Fruit fly (Drosophila melanogaster) whole organism, prepupa: ENCODE measurements around the gene CG8765.

ENCODE experiments used
- Blimp-1 ChIP-seq: fragments of 200-800 bp; sonication (Bioruptor generic); optimal IDR thresholded peaks from 3 replicates; lab custom pipeline; 2017; ENCODE audit warnings: missing biosample characterization, missing genetic modification characterization, mild to moderate bottlenecking, moderate library complexity, missing genetic modification reagents
- CG11762 ChIP-seq: fragments of 200-800 bp; sonication (Bioruptor generic); optimal IDR thresholded peaks from 3 replicates; lab custom pipeline; 2016; ENCODE audit warnings: missing biosample characterization, missing genetic modification characterization; ENCODE audit not compliant: insufficient read depth
- CG11902 ChIP-seq: fragments of 200-800 bp; sonication (Bioruptor generic); optimal IDR thresholded peaks from 3 replicates; lab custom pipeline; 2016; ENCODE audit warnings: missing biosample characterization, missing genetic modification characterization
- CG15336 ChIP-seq: fragments of 200-800 bp; sonication (Bioruptor generic); IDR thresholded peaks from 2 replicates; pipeline ENCODE4 v1.3.6; 2022; ENCODE audit warnings: missing biosample characterization, missing genetic modification characterization
- CG1621 ChIP-seq: fragments of 200-800 bp; sonication (Bioruptor generic); optimal IDR thresholded peaks from 3 replicates; lab custom pipeline; 2018; ENCODE audit warnings: missing biosample characterization, mild to moderate bottlenecking, missing genetic modification characterization
- CG16779 ChIP-seq: fragments of 200-800 bp; sonication (Bioruptor generic); optimal IDR thresholded peaks from 3 replicates; lab custom pipeline; 2017; ENCODE audit warnings: missing biosample characterization, mild to moderate bottlenecking, missing genetic modification characterization
- CG32006 ChIP-seq: fragments of 200-800 bp; sonication (Bioruptor generic); optimal IDR thresholded peaks from 3 replicates; lab custom pipeline; 2017; ENCODE audit warnings: missing biosample characterization, mild to moderate bottlenecking, missing genetic modification characterization
- CG34406 ChIP-seq: fragments of 200-800 bp; sonication (Bioruptor generic); optimal IDR thresholded peaks from 3 replicates; lab custom pipeline; 2016; ENCODE audit warnings: missing biosample characterization, missing genetic modification characterization
- CG6163 ChIP-seq: fragments of 200-800 bp; sonication (Bioruptor generic); IDR thresholded peaks from 3 replicates; pipeline ENCODE4 v1.3.6; 2022; ENCODE audit warnings: missing biosample characterization, missing genetic modification characterization
- CG6808 ChIP-seq: fragments of 200-800 bp; sonication (Bioruptor generic); optimal IDR thresholded peaks from 3 replicates; lab custom pipeline; 2017; ENCODE audit warnings: missing biosample characterization, missing genetic modification characterization, mild to moderate bottlenecking, moderate library complexity, missing genetic modification reagents
- CG6854 ChIP-seq: fragments of 200-800 bp; sonication (Bioruptor generic); optimal IDR thresholded peaks from 2 replicates; lab custom pipeline; 2017; ENCODE audit warnings: missing biosample characterization, mild to moderate bottlenecking, missing genetic modification characterization
- CG8119 ChIP-seq: fragments of 200-800 bp; sonication (Bioruptor generic); IDR thresholded peaks from 3 replicates; pipeline ENCODE4 v1.3.6; 2022; ENCODE audit warnings: missing biosample characterization, missing genetic modification characterization
- CG8319 ChIP-seq: fragments of 200-800 bp; sonication (Bioruptor generic); optimal IDR thresholded peaks from 3 replicates; lab custom pipeline; 2016; ENCODE audit warnings: missing biosample characterization, missing genetic modification characterization
- CG8632 ChIP-seq: fragments of 200-800 bp; sonication (Bioruptor generic); optimal IDR thresholded peaks from 3 replicates; lab custom pipeline; 2016; ENCODE audit warnings: missing biosample characterization, missing genetic modification characterization
- CG9139 ChIP-seq: fragments of 200-800 bp; sonication (Bioruptor generic); optimal IDR thresholded peaks from 3 replicates; lab custom pipeline; 2017; ENCODE audit warnings: missing biosample characterization, mild to moderate bottlenecking, missing genetic modification characterization
- Eip75B ChIP-seq: fragments of 200-800 bp; sonication (Bioruptor generic); optimal IDR thresholded peaks from 3 replicates; lab custom pipeline; 2016; ENCODE audit warnings: missing biosample characterization, missing genetic modification characterization
- Eip78C ChIP-seq: fragments of 200-800 bp; sonication (Bioruptor generic); peaks from one replicate; lab custom pipeline; 2016; ENCODE audit warnings: missing biosample characterization, missing genetic modification characterization
- Eip93F ChIP-seq: fragments of 200-800 bp; sonication (Bioruptor generic); optimal IDR thresholded peaks from 2 replicates; lab custom pipeline; 2016; ENCODE audit warnings: missing biosample characterization, mild to moderate bottlenecking, missing genetic modification characterization
- Hr39 ChIP-seq: fragments of 200-800 bp; sonication (Bioruptor generic); optimal IDR thresholded peaks from 2 replicates; lab custom pipeline; 2016; ENCODE audit warnings: missing biosample characterization, missing genetic modification characterization
- Lpt ChIP-seq: fragments of 200-800 bp; sonication (Bioruptor generic); optimal IDR thresholded peaks from 3 replicates; lab custom pipeline; 2016; ENCODE audit warnings: missing biosample characterization, missing genetic modification characterization
- Met ChIP-seq: fragments of 200-800 bp; sonication (Bioruptor generic); optimal IDR thresholded peaks from 3 replicates; lab custom pipeline; 2016; ENCODE audit warnings: missing biosample characterization, missing genetic modification characterization
- OdsH ChIP-seq: fragments of 200-800 bp; sonication (Bioruptor generic); optimal IDR thresholded peaks from 3 replicates; lab custom pipeline; 2016; ENCODE audit warnings: missing biosample characterization, missing genetic modification characterization
- Smox ChIP-seq: fragments of 200-800 bp; sonication (Bioruptor generic); optimal IDR thresholded peaks from 3 replicates; lab custom pipeline; 2016; ENCODE audit warnings: missing biosample characterization, missing genetic modification characterization
- dsx ChIP-seq: fragments of 200-800 bp; optimal IDR thresholded peaks from 3 replicates; lab custom pipeline; 2019; ENCODE audit warnings: missing biosample characterization, mild to moderate bottlenecking, missing genetic modification characterization, moderate library complexity; ENCODE audit not compliant: poor library complexity, severe bottlenecking
- eg ChIP-seq: fragments of 200-800 bp; sonication (Bioruptor generic); IDR thresholded peaks from 3 replicates; pipeline ENCODE4 v1.3.6; 2022; ENCODE audit warnings: missing biosample characterization, missing genetic modification characterization
- fd59A ChIP-seq: fragments of 200-800 bp; sonication (Bioruptor generic); optimal IDR thresholded peaks from 2 replicates; lab custom pipeline; 2017; ENCODE audit warnings: missing biosample characterization, mild to moderate bottlenecking, missing genetic modification characterization, missing genetic modification reagents
- fd85E ChIP-seq: fragments of 200-800 bp; sonication (Bioruptor generic); optimal IDR thresholded peaks from 3 replicates; lab custom pipeline; 2016; ENCODE audit warnings: missing biosample characterization, missing genetic modification characterization
- fkh ChIP-seq: fragments of 200-800 bp; sonication (Bioruptor generic); optimal IDR thresholded peaks from 3 replicates; lab custom pipeline; 2017; ENCODE audit warnings: missing biosample characterization, mild to moderate bottlenecking, missing genetic modification characterization, moderate library complexity
- lz ChIP-seq: fragments of 200-800 bp; sonication (Bioruptor generic); optimal IDR thresholded peaks from 3 replicates; lab custom pipeline; 2016; ENCODE audit warnings: missing biosample characterization, missing genetic modification characterization
- pdm3 ChIP-seq: fragments of 200-800 bp; sonication (Bioruptor generic); optimal IDR thresholded peaks from 3 replicates; lab custom pipeline; 2016; ENCODE audit warnings: missing biosample characterization, missing genetic modification characterization
- spab ChIP-seq: fragments of 200-800 bp; sonication (Bioruptor generic); optimal IDR thresholded peaks from 2 replicates; lab custom pipeline; 2017; ENCODE audit warnings: missing biosample characterization, mild to moderate bottlenecking, missing genetic modification characterization, missing genetic modification reagents
- ss ChIP-seq, 2 experiments: fragments of 200-800 bp; sonication (Bioruptor generic); optimal IDR thresholded peaks; 2 replicates in 1 of 2; 3 replicates in 1 of 2; lab custom pipeline; 2017 to 2018; ENCODE audit warnings: mild to moderate bottlenecking in 2 of 2, missing biosample characterization in 2 of 2, missing genetic modification characterization in 2 of 2, moderate library complexity in 1 of 2
- topi ChIP-seq: fragments of 200-800 bp; sonication (Bioruptor generic); optimal IDR thresholded peaks from 3 replicates; lab custom pipeline; 2016; ENCODE audit warnings: missing biosample characterization, missing genetic modification characterization
- vri ChIP-seq: fragments of 200-800 bp; sonication (Bioruptor generic); optimal IDR thresholded peaks from 3 replicates; lab custom pipeline; 2016; ENCODE audit warnings: missing biosample characterization, mild to moderate bottlenecking, missing genetic modification characterization

CG8765 gene

dm6 chr3L:19696073-19696960 is 9.2 kb upstream of the CG8765 start (continued):
- TF ChIP-seq Eip93F (no peak), Lpt (GFP tag; lab: Kevin White, UChicago) (no peak), CG11902 (no peak), topi (GFP tag; lab: Kevin White, UChicago) (peak; percentile 65), CG8632 (peak; percentile 48), dsx (GFP tag; lab: Kevin White, UChicago) (peak; percentile 3), CG8319 (GFP tag; lab: Kevin White, UChicago) (peak; percentile 25), CG11762 (GFP tag; lab: Kevin White, UChicago) (peak; percentile 32), CG32006 (GFP tag; lab: Kevin White, UChicago) (peak; percentile 29)

DNA sequence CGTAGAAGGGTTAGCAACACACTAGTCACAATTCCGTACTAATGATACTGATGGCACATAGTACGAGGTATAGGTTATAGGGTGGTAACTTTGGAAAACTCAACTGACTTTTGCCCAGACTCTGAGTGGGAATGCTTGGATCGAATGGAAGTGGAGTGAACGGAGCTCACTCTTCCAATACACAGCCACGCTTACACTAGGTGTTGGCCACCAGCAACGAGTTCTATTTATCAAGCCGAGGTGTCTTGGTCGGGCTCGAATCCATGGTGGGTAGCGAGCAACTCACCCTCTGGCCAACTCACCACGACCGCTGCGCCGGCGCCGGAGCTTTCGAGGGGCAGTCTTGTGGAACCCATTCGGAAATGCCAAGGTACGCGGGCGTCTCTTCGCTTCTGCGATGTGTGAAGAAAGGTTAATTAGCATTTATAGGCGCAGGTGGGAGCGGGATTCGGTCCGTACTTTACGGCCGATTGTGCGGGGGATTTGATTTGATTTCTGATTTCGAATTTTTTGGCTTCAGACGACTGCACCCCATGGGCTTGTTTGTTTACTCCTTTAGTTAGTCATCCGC is 8.0 kb upstream of the CG8765 start, which contains the start of gene verm:
TSS of gene verm (minus strand) at position 204 of the 571 bp plus-strand sequence.
- no peak for TF ChIP-seq ss (GFP tag; optimal IDR thresholded peaks at IDR 0.05; lab: Kevin White, UChicago)
- TF ChIP-seq Eip78C = peak; percentile 36
- TF ChIP-seq CG1621 = peak; percentile 26
- peak; percentile 24 for TF ChIP-seq vri (GFP tag; lab: Kevin White, UChicago)
- TF ChIP-seq fd85E (GFP tag; lab: Kevin White, UChicago) = no peak
- TF ChIP-seq CG34406 (GFP tag; lab: Kevin White, UChicago) = no peak
- TF ChIP-seq CG15336 (GFP tag; lab: Robert Waterston, UW) = 0 out of 2 replicates have a peak, but pooled peaks have one; percentile 17
- TF ChIP-seq CG32006 (GFP tag; lab: Kevin White, UChicago) = no peak
- no peak for TF ChIP-seq CG8632
- TF ChIP-seq Hr39 (GFP tag; lab: Kevin White, UChicago) = no peak
- 0 out of 3 replicates have a peak, but pooled peaks have one; percentile 27 for TF ChIP-seq eg (GFP tag; lab: Robert Waterston, UW)
- 0 out of 3 replicates have a peak, but pooled peaks have one; percentile 14 for TF ChIP-seq CG6163 (GFP tag; lab: Robert Waterston, UW)
- TF ChIP-seq Smox (GFP tag; lab: Kevin White, UChicago) = no peak
- TF ChIP-seq fkh (GFP tag; lab: Kevin White, UChicago) = no peak
- no peak for TF ChIP-seq OdsH
- TF ChIP-seq pdm3 (GFP tag; lab: Kevin White, UChicago) = no peak
- TF ChIP-seq lz (GFP tag; lab: Kevin White, UChicago) = no peak
- TF ChIP-seq spab (GFP tag; lab: Kevin White, UChicago) = no peak

dm6 chr3L:19694156-19694643 is 7.0 kb upstream of the CG8765 start:
- TF ChIP-seq CG15336 (GFP tag; lab: Robert Waterston, UW) = peak; percentile 30; the same call in 1 of the 2 replicates
- TF ChIP-seq vri (GFP tag; lab: Kevin White, UChicago) = peak; percentile 86
- no peak for TF ChIP-seq CG8632
- TF ChIP-seq CG6808 (GFP tag; lab: Kevin White, UChicago) = peak; percentile 34
- no peak for TF ChIP-seq fd59A (GFP tag; lab: Kevin White, UChicago)
- TF ChIP-seq eg (GFP tag; lab: Robert Waterston, UW) = peak; percentile 44; the same call in 1 of the 3 replicates
- no peak for TF ChIP-seq pdm3 (GFP tag; lab: Kevin White, UChicago)
- TF ChIP-seq CG16779 = no peak
- peak; percentile 18; the same call in 1 of the 3 replicates for TF ChIP-seq CG8119 (GFP tag; lab: Robert Waterston, UW)
- TF ChIP-seq Blimp-1 (GFP tag; lab: Kevin White, UChicago) = peak; percentile 94
- no peak for TF ChIP-seq Met (GFP tag; lab: Kevin White, UChicago)
- TF ChIP-seq Eip75B (GFP tag; lab: Kevin White, UChicago) = peak; percentile 56
- peak; percentile 65 for TF ChIP-seq Eip78C
- peak; percentile 56 for TF ChIP-seq CG6854
- peak; percentile 44 to 62 for TF ChIP-seq ss (GFP tag; optimal IDR thresholded peaks at IDR 0.05; lab: Kevin White, UChicago)
- TF ChIP-seq CG9139 (GFP tag; lab: Kevin White, UChicago) = no peak
